Fruit fly (Drosophila melanogaster) whole organism, embryonic: ENCODE measurements around the gene CG8460.

Experiments used
- Atf6 ChIP-seq: fragments of 200-800 bp; sonication (Bioruptor generic); IDR thresholded peaks from 2 replicates; pipeline ENCODE4 v1.3.6; 2022; ENCODE audit warnings: missing biosample characterization, missing genetic modification characterization
- B-H1 ChIP-seq: fragments of 200-800 bp; sonication (Bioruptor generic); IDR thresholded peaks from 3 replicates; pipeline ENCODE4 v1.3.6; 2022; ENCODE audit warnings: missing biosample characterization, missing genetic modification characterization
- BEAF-32 ChIP-seq: fragments of 200-800 bp; sonication (Bioruptor generic); optimal IDR thresholded peaks from 3 replicates; lab custom pipeline; 2017; ENCODE audit warnings: missing biosample characterization, missing genetic modification characterization, mild to moderate bottlenecking, moderate library complexity, missing genetic modification reagents
- Bgb ChIP-seq: fragments of 200-800 bp; sonication (Bioruptor generic); IDR thresholded peaks from 2 replicates; pipeline ENCODE4 v1.3.6; 2022; ENCODE audit warnings: missing biosample characterization, missing genetic modification characterization; ENCODE audit not compliant: partially characterized antibody
- CG10979 ChIP-seq: fragments of 200-800 bp; sonication (Bioruptor generic); optimal IDR thresholded peaks from 2 replicates; lab custom pipeline; 2018; ENCODE audit warnings: missing biosample characterization, mild to moderate bottlenecking, missing genetic modification characterization, moderate library complexity
- CG11085 ChIP-seq: fragments of 200-800 bp; sonication (Bioruptor generic); IDR thresholded peaks from 2 replicates; pipeline ENCODE4 v1.3.6; 2022; ENCODE audit warnings: missing biosample characterization, missing genetic modification characterization
- CG14050 ChIP-seq: fragments of 200-800 bp; sonication (Bioruptor generic); IDR thresholded peaks from 3 replicates; pipeline ENCODE4 v1.3.6; 2022; ENCODE audit warnings: missing biosample characterization, missing genetic modification characterization
- CG14965 ChIP-seq: fragments of 200-800 bp; sonication (Bioruptor generic); optimal IDR thresholded peaks from 2 replicates; lab custom pipeline; 2016; ENCODE audit warnings: missing biosample characterization, missing genetic modification characterization, borderline replicate concordance
- CG15479 ChIP-seq: fragments of 200-800 bp; sonication (Bioruptor generic); optimal IDR thresholded peaks from 3 replicates; lab custom pipeline; 2019; ENCODE audit warnings: missing biosample characterization, mild to moderate bottlenecking, missing genetic modification characterization, moderate library complexity
- CG1603 ChIP-seq: fragments of 200-800 bp; sonication (Bioruptor generic); optimal IDR thresholded peaks from 2 replicates; lab custom pipeline; 2019; ENCODE audit warnings: missing biosample characterization, mild to moderate bottlenecking, missing genetic modification characterization, moderate library complexity
- CG16863 ChIP-seq: fragments of 200-800 bp; sonication (Bioruptor generic); optimal IDR thresholded peaks from 3 replicates; lab custom pipeline; 2016; ENCODE audit warnings: missing biosample characterization, missing genetic modification characterization
- CG2129 ChIP-seq: fragments of 200-800 bp; sonication (Bioruptor generic); IDR thresholded peaks from 2 replicates; pipeline ENCODE4 v1.3.6; 2022; ENCODE audit warnings: missing biosample characterization, missing genetic modification characterization; ENCODE audit not compliant: partially characterized antibody
- CG2199 ChIP-seq: fragments of 200-800 bp; sonication (Bioruptor generic); IDR thresholded peaks from 3 replicates; pipeline ENCODE4 v1.3.6; 2022; ENCODE audit warnings: missing biosample characterization, missing genetic modification characterization
- CG30431 ChIP-seq: fragments of 200-800 bp; sonication (Bioruptor generic); optimal IDR thresholded peaks from 2 replicates; lab custom pipeline; 2017; ENCODE audit warnings: missing biosample characterization, missing genetic modification characterization
- CG31224 ChIP-seq: fragments of 200-800 bp; sonication (Bioruptor generic); IDR thresholded peaks from 2 replicates; pipeline ENCODE4 v1.3.6; 2022; ENCODE audit warnings: missing biosample characterization, missing genetic modification characterization
- CG3281 ChIP-seq: fragments of 200-800 bp; sonication (Bioruptor generic); optimal IDR thresholded peaks from 3 replicates; lab custom pipeline; 2017; ENCODE audit warnings: missing biosample characterization, mild to moderate bottlenecking, missing genetic modification characterization
- CG33557 ChIP-seq: fragments of 200-800 bp; sonication (Bioruptor generic); optimal IDR thresholded peaks from 2 replicates; lab custom pipeline; 2019; ENCODE audit warnings: missing biosample characterization, mild to moderate bottlenecking, missing genetic modification characterization, moderate library complexity
- CG34376 ChIP-seq: fragments of 200-800 bp; sonication (Bioruptor generic); optimal IDR thresholded peaks from 2 replicates; lab custom pipeline; 2018; ENCODE audit warnings: missing biosample characterization, mild to moderate bottlenecking, missing genetic modification characterization
- CG4328 ChIP-seq: fragments of 200-800 bp; sonication (Bioruptor generic); optimal IDR thresholded peaks from 3 replicates; lab custom pipeline; 2017; ENCODE audit warnings: missing biosample characterization, missing genetic modification reagents, missing genetic modification characterization
- CG6254 ChIP-seq: fragments of 200-800 bp; sonication (Bioruptor generic); optimal IDR thresholded peaks from 3 replicates; lab custom pipeline; 2017; ENCODE audit warnings: mild to moderate bottlenecking, missing biosample characterization, missing genetic modification reagents, missing genetic modification characterization
- CG6654 ChIP-seq: fragments of 200-800 bp; sonication (Bioruptor generic); optimal IDR thresholded peaks from 2 replicates; lab custom pipeline; 2017; ENCODE audit warnings: missing biosample characterization, mild to moderate bottlenecking, missing genetic modification characterization
- CG8359 ChIP-seq: fragments of 200-800 bp; sonication (Bioruptor generic); optimal IDR thresholded peaks from 2 replicates; lab custom pipeline; 2017; ENCODE audit warnings: missing biosample characterization, mild to moderate bottlenecking, missing genetic modification characterization, borderline replicate concordance
- CG8388 ChIP-seq: fragments of 200-800 bp; sonication (Bioruptor generic); optimal IDR thresholded peaks from 2 replicates; lab custom pipeline; 2019; ENCODE audit warnings: missing biosample characterization, mild to moderate bottlenecking, missing genetic modification characterization, moderate library complexity
- CG8924 ChIP-seq: fragments of 200-800 bp; optimal IDR thresholded peaks from 3 replicates; lab custom pipeline; 2019; ENCODE audit warnings: missing biosample characterization, mild to moderate bottlenecking, missing genetic modification characterization, moderate library complexity
- Dll ChIP-seq: fragments of 200-800 bp; sonication (Bioruptor generic); IDR thresholded peaks from 4 replicates; pipeline ENCODE4 v1.3.6; 2022; ENCODE audit warnings: missing biosample characterization, missing genetic modification characterization; ENCODE audit not compliant: partially characterized antibody
- HLHmδ ChIP-seq: fragments of 200-800 bp; sonication (Bioruptor generic); optimal IDR thresholded peaks from 2 replicates; lab custom pipeline; 2018; ENCODE audit warnings: missing biosample characterization, mild to moderate bottlenecking, missing genetic modification characterization, moderate library complexity
- Oli ChIP-seq: fragments of 200-800 bp; sonication (Bioruptor generic); optimal IDR thresholded peaks from 2 replicates; lab custom pipeline; 2018; ENCODE audit warnings: missing biosample characterization, mild to moderate bottlenecking, missing genetic modification characterization, moderate library complexity
- Sox102F ChIP-seq: fragments of 200-800 bp; sonication (Bioruptor generic); optimal IDR thresholded peaks from 2 replicates; lab custom pipeline; 2018; ENCODE audit warnings: missing biosample characterization, mild to moderate bottlenecking, missing genetic modification characterization, moderate library complexity
- Ssrp ChIP-seq: fragments of 200-800 bp; sonication (Bioruptor generic); optimal IDR thresholded peaks from 2 replicates; lab custom pipeline; 2018; ENCODE audit warnings: missing biosample characterization, mild to moderate bottlenecking, missing genetic modification characterization, moderate library complexity
- Usf ChIP-seq: fragments of 200-800 bp; sonication (Bioruptor generic); optimal IDR thresholded peaks from 2 replicates; lab custom pipeline; 2017; ENCODE audit warnings: missing genotype, missing biosample characterization, missing genetic modification characterization
- cas ChIP-seq: fragments of 200-800 bp; sonication (Bioruptor generic); IDR thresholded peaks from 2 replicates; pipeline ENCODE4 v1.3.6; 2022; ENCODE audit warnings: missing biosample characterization, missing genetic modification characterization
- crc ChIP-seq: fragments of 200-800 bp; sonication (Bioruptor generic); optimal IDR thresholded peaks from 2 replicates; lab custom pipeline; 2016; ENCODE audit warnings: missing biosample characterization, missing genetic modification characterization
- crol ChIP-seq: fragments of 200-800 bp; sonication (Bioruptor generic); IDR thresholded peaks from 2 replicates; pipeline ENCODE4 v1.3.6; 2022; ENCODE audit warnings: missing biosample characterization, missing genetic modification characterization
- dati ChIP-seq: fragments of 200-800 bp; sonication (Bioruptor generic); IDR thresholded peaks from 2 replicates; pipeline ENCODE4 v1.3.6; 2022; ENCODE audit warnings: missing biosample characterization, missing genetic modification characterization
- dimm ChIP-seq: fragments of 200-800 bp; sonication (Bioruptor generic); IDR thresholded peaks from 2 replicates; pipeline ENCODE4 v1.3.6; 2022; ENCODE audit warnings: missing biosample characterization, missing genetic modification characterization
- ems ChIP-seq: fragments of 200-800 bp; sonication (Bioruptor generic); optimal IDR thresholded peaks from 3 replicates; lab custom pipeline; 2016; ENCODE audit warnings: missing biosample characterization, missing genetic modification characterization
- en ChIP-seq: fragments of 200-800 bp; sonication (Bioruptor generic); optimal IDR thresholded peaks from 2 replicates; lab custom pipeline; 2016; ENCODE audit warnings: missing biosample characterization, missing genetic modification characterization
- esg ChIP-seq: fragments of 200-800 bp; sonication (Bioruptor generic); conservative IDR thresholded peaks from 2 replicates; pipeline ENCODE4 v1.3.6; 2022; ENCODE audit warnings: missing biosample characterization, missing genetic modification characterization
- fru ChIP-seq: fragments of >200 bp; optimal IDR thresholded peaks from 2 replicates; lab custom pipeline; 2017
- gem ChIP-seq: fragments of 200-800 bp; sonication (Bioruptor generic); optimal IDR thresholded peaks from 2 replicates; lab custom pipeline; 2019; ENCODE audit warnings: missing biosample characterization, mild to moderate bottlenecking, missing genetic modification characterization, moderate library complexity
- gfzf ChIP-seq: fragments of 200-800 bp; sonication (Bioruptor generic); optimal IDR thresholded peaks from 2 replicates; lab custom pipeline; 2016; ENCODE audit warnings: missing biosample characterization, mild to moderate bottlenecking, missing genetic modification characterization, moderate library complexity
- jumu ChIP-seq: fragments of 200-800 bp; sonication (Bioruptor generic); optimal IDR thresholded peaks from 3 replicates; lab custom pipeline; 2016; ENCODE audit warnings: missing biosample characterization, missing genetic modification characterization
- lilli ChIP-seq: fragments of 200-800 bp; sonication (Bioruptor generic); optimal IDR thresholded peaks from 3 replicates; lab custom pipeline; 2016; ENCODE audit warnings: missing biosample characterization, missing genetic modification characterization
- mam ChIP-seq: fragments of 200-800 bp; sonication (Bioruptor generic); optimal IDR thresholded peaks from 3 replicates; lab custom pipeline; 2016; ENCODE audit warnings: missing biosample characterization, missing genetic modification characterization
- row ChIP-seq: fragments of 200-800 bp; sonication (Bioruptor generic); IDR thresholded peaks from 3 replicates; pipeline ENCODE4 v1.3.6; 2022; ENCODE audit warnings: missing biosample characterization, missing genetic modification characterization
- sc ChIP-seq, 3 experiments: fragments of >200 bp in 2 of 3; fragments of 200-800 bp in 1 of 3; sonication (Bioruptor generic) in 1 of 3; optimal IDR thresholded peaks; 2 replicates in 2 of 3; 3 replicates in 1 of 3; lab custom pipeline; 2017; ENCODE audit warnings: mild to moderate bottlenecking in 1 of 3, missing biosample characterization in 1 of 3, missing genetic modification characterization in 1 of 3, missing genetic modification reagents in 1 of 3
- sob ChIP-seq: fragments of 200-800 bp; sonication (Bioruptor generic); IDR thresholded peaks from 2 replicates; pipeline ENCODE4 v1.3.6; 2022; ENCODE audit warnings: missing biosample characterization, missing genetic modification characterization
- tap ChIP-seq: fragments of 200-800 bp; optimal IDR thresholded peaks from 3 replicates; lab custom pipeline; 2019; ENCODE audit warnings: missing biosample characterization, mild to moderate bottlenecking, missing genetic modification characterization, moderate library complexity
- tna ChIP-seq: fragments of 200-800 bp; sonication (Bioruptor generic); IDR thresholded peaks from 2 replicates; pipeline ENCODE4 v1.3.6; 2022; ENCODE audit warnings: missing biosample characterization, missing genetic modification characterization; ENCODE audit not compliant: partially characterized antibody

CG8460 gene

dm6 chr2L:8212666-8213270 is 15.8 kb downstream of the CG8460 start, which contains the start of the genes CG8372 and CG8360 (continued):
- TF ChIP-seq ems (GFP tag; lab: Kevin White, UChicago), result peak; percentile 99
- peak; percentile 74 for TF ChIP-seq Dll (GFP tag; lab: Robert Waterston, UW)
- TF ChIP-seq Ssrp, result peak; percentile 98
- peak; percentile 99 for TF ChIP-seq jumu (GFP tag; lab: Kevin White, UChicago)
- peak; percentile 97 for TF ChIP-seq CG8388 (GFP tag; lab: Kevin White, UChicago)
- TF ChIP-seq CG6254 (GFP tag; lab: Kevin White, UChicago), result peak; percentile 96
- peak; percentile 99 for TF ChIP-seq Atf6 (GFP tag; lab: Robert Waterston, UW)
- TF ChIP-seq CG34376 (GFP tag; lab: Kevin White, UChicago), result peak; percentile 98
- peak; percentile 97 for TF ChIP-seq CG4328
- peak; percentile 93 for TF ChIP-seq CG8359 (GFP tag; lab: Kevin White, UChicago)
- TF ChIP-seq CG11085, result peak; percentile 98
- peak; percentile 98 for TF ChIP-seq CG30431 (GFP tag; lab: Kevin White, UChicago)
- TF ChIP-seq CG33557 (GFP tag; lab: Kevin White, UChicago), result peak; percentile 95
- TF ChIP-seq dati (GFP tag; lab: Robert Waterston, UW), result peak; percentile 99
- no peak for TF ChIP-seq fru (lab: Kevin White, UChicago)
- TF ChIP-seq tap, result peak; percentile 98
- TF ChIP-seq CG16863 (GFP tag; lab: Kevin White, UChicago), result peak; percentile 99
- peak; percentile 93 for TF ChIP-seq CG6654 (GFP tag; lab: Kevin White, UChicago)
- peak; percentile 99 for TF ChIP-seq CG2199
- peak; percentile 98 for TF ChIP-seq Sox102F (GFP tag; lab: Kevin White, UChicago)
- TF ChIP-seq CG14050 (GFP tag; lab: Robert Waterston, UW), result peak; percentile 99
- TF ChIP-seq B-H1 (GFP tag; lab: Robert Waterston, UW), result peak; percentile 99
- peak; percentile 97 for TF ChIP-seq en (GFP tag; lab: Kevin White, UChicago)
- TF ChIP-seq gfzf (GFP tag; lab: Kevin White, UChicago), result peak; percentile 46
- TF ChIP-seq CG31224 (GFP tag; lab: Robert Waterston, UW), result peak; percentile 97
- peak; percentile 99 for TF ChIP-seq mam (GFP tag; lab: Kevin White, UChicago)
- TF ChIP-seq crc, result peak; percentile 99
- TF ChIP-seq crol (GFP tag; lab: Robert Waterston, UW), result peak; percentile 79
- TF ChIP-seq CG15479 (GFP tag; lab: Kevin White, UChicago), result peak; percentile 68
- peak; percentile 100 for TF ChIP-seq lilli (GFP tag; lab: Kevin White, UChicago)
- peak; percentile 97 for TF ChIP-seq CG1603 (tag; lab: Kevin White, UChicago)
- peak; percentile 58 for TF ChIP-seq BEAF-32 (GFP tag; lab: Kevin White, UChicago)
- peak; percentile 33; the same call in 1 of the 2 replicates for TF ChIP-seq Bgb (GFP tag; lab: Robert Waterston, UW)
- peak; percentile 97 for TF ChIP-seq Usf (GFP tag; lab: Kevin White, UChicago)
- peak; percentile 98 for TF ChIP-seq CG8924 (tag; lab: Kevin White, UChicago)
- no peak for TF ChIP-seq HLHmδ
- no peak for TF ChIP-seq CG2129 (GFP tag; lab: Robert Waterston, UW)
- TF ChIP-seq gem (tag; lab: Kevin White, UChicago), result peak; percentile 99
- TF ChIP-seq CG14965 (GFP tag; lab: Kevin White, UChicago), result peak; percentile 90
- peak; percentile 98 for TF ChIP-seq CG3281 (GFP tag; lab: Kevin White, UChicago)
- peak; percentile 99 for TF ChIP-seq esg (GFP tag; lab: Robert Waterston, UW)
- no peak for TF ChIP-seq tna (GFP tag; lab: Robert Waterston, UW)
- TF ChIP-seq CG10979, result peak; percentile 98
- TF ChIP-seq Oli (tag; lab: Kevin White, UChicago), result peak; percentile 99
- no peak for TF ChIP-seq sc (optimal IDR thresholded peaks at IDR 0.05; lab: Kevin White, UChicago)
- TF ChIP-seq sc (GFP tag; optimal IDR thresholded peaks at IDR 0.05; lab: Kevin White, UChicago), result peak; percentile 96
- peak; percentile 98 for TF ChIP-seq dimm
- TF ChIP-seq row (GFP tag; lab: Robert Waterston, UW), result peak; percentile 100
- peak; percentile 99 for TF ChIP-seq sob (GFP tag; lab: Robert Waterston, UW)
- TF ChIP-seq cas (GFP tag; lab: Robert Waterston, UW), result peak; percentile 97
